Worm (Caenorhabditis elegans) whole organism, late embryonic: Measurements from ENCODE around the gene tag-321.

Experiments
- che-1 ChIP-seq: sonication (generic microtip); optimal IDR thresholded peaks from 2 replicates; lab custom pipeline; 2016; ENCODE audit warnings: mild to moderate bottlenecking, missing genetic modification characterization, missing compliant biosample characterization
- pqm-1 ChIP-seq: sonication (generic microtip); optimal IDR thresholded peaks from 2 replicates; lab custom pipeline; 2016; ENCODE audit warnings: missing genetic modification characterization, missing compliant biosample characterization

- no peak for TF ChIP-seq pqm-1 (tag; lab: Kevin White, UChicago)
- no peak for TF ChIP-seq che-1 (tag; lab: Kevin White, UChicago)
Measured at ce11 chrIV:7824649-7825048, 41.0 kb upstream of the tag-321 start.
